Worm (Caenorhabditis elegans): ENCODE measurements around the gene B0001.5.
A peak's percentile ranks its signal among the peaks of the same experiment; 100 is the strongest.

B0001.5 gene

DNA sequence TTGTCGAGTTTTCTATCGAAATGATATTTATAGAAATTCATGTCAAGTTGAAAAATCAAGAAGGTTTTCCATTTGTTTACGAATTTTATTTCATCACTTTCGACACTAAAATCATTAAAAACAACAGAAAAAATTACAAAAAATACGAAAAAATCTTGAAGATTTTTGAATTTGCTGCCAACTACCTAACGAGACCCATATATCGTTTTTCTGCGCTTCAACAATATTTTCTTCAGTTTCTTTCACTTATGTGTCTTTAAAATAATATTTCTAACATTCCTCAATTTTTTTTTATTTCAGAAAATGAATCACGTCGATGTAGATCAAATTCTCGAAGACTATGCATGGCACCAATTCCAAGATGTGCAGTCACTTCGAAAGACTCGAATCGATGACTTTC lies 13.9 kb downstream of the B0001.5 start, which contains the start of gene lin-24:
Gene lin-24 (plus strand): TSS at position 301 of the 400 bp plus-strand sequence.
- no peak for TF ChIP-seq mxl-3 (GFP tag; optimal IDR thresholded peaks at IDR 0.05)
- no peak for TF ChIP-seq sdz-12 (GFP tag; optimal IDR thresholded peaks at IDR 0.05)
- no peak for TF ChIP-seq nhr-28 (tag; optimal IDR thresholded peaks at IDR 0.05)
- TF ChIP-seq madf-5 (GFP tag; IDR thresholded peaks at IDR 0.05), result no peak
- no peak for TF ChIP-seq nhr-10 (tag; optimal IDR thresholded peaks at IDR 0.05)
- no peak for TF ChIP-seq skn-1 (tag; optimal IDR thresholded peaks at IDR 0.05)
- no peak for TF ChIP-seq Y105C5A.15 (GFP tag; IDR thresholded peaks at IDR 0.05)
- no peak for TF ChIP-seq Y5F2A.4 (GFP tag; optimal IDR thresholded peaks at IDR 0.05)
- no peak for TF ChIP-seq mdl-1 (tag; optimal IDR thresholded peaks at IDR 0.05)
- no peak for TF ChIP-seq egl-43 (GFP tag; IDR thresholded peaks at IDR 0.05)
- no peak for TF ChIP-seq T20F7.1 (GFP tag; optimal IDR thresholded peaks at IDR 0.05)
- no peak for TF ChIP-seq ceh-20 (GFP tag; IDR thresholded peaks at IDR 0.05)

DNA sequence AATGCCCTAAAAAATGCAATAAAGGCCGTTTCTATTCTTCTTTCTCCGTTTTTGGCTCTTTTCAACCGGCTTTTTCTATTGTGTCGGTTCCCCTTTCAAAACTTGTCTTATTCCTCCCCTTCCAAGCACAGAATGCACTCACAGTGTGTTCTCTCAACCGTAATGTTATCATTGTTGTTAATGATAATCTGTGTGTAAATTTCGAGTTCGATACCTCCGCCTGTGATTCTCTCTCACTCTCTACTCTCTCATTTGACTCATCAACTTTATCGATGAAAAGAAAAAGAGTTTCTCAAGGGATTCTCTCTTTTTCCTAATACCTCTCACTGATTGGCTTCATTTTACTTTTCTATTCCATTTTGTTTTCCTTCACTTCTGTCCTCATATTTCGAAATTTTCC lies 14.4 kb downstream of the B0001.5 start:
- peak; percentile 30; the same call in 1 of the 2 replicates for TF ChIP-seq dmd-6 (GFP tag; IDR thresholded peaks at IDR 0.05)
- peak; percentile 27 for TF ChIP-seq dve-1 (tag; optimal IDR thresholded peaks at IDR 0.05; ENCODE audit: insufficient read depth)
- TF ChIP-seq lsy-2 (tag; optimal IDR thresholded peaks at IDR 0.05), result peak in 1 of 2 experiments; percentile 12
- no peak for TF ChIP-seq gei-8 (GFP tag; optimal IDR thresholded peaks at IDR 0.05)
- peak; percentile 15 for TF ChIP-seq nhr-28 (tag; optimal IDR thresholded peaks at IDR 0.05)
- no peak for TF ChIP-seq daf-16 (GFP tag; optimal IDR thresholded peaks at IDR 0.05)
- peak; percentile 29 for TF ChIP-seq daf-16 (tag; optimal IDR thresholded peaks at IDR 0.05)
- peak; percentile 86 for TF ChIP-seq pqm-1 (tag; optimal IDR thresholded peaks at IDR 0.05)
- no peak for TF ChIP-seq nhr-76 (tag; optimal IDR thresholded peaks at IDR 0.05)
- TF ChIP-seq mes-2 (tag; optimal IDR thresholded peaks at IDR 0.05; ENCODE audit: poor library complexity, severe bottlenecking), result peak; percentile 38
- TF ChIP-seq mep-1 (tag; optimal IDR thresholded peaks at IDR 0.05), result no peak
- TF ChIP-seq T26A8.4 (GFP tag; IDR thresholded peaks at IDR 0.05), result 0 out of 2 replicates have a peak, but pooled peaks have one; percentile 14

DNA sequence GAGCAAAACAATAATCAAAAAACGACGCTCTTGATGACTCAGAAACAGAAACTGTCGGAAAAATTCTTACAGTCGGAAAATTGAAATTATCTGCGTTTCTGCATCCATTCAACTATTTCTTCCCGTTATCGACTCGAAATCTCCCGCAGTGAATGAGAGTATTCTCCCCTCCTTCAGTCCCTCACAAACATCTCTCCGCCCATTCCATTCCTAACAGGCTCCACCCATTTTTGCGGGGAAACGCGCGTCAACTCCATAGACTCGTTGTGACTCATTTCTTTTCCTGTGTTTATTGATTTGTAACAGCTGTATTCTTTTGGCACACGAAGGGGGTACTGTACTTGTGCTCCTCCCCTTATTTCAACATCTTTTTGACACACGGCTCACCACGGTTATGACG lies 15.3 kb downstream of the B0001.5 start:
- TF ChIP-seq snpc-1.2 (GFP tag; IDR thresholded peaks at IDR 0.05) (no peak), daf-12 (tag; optimal IDR thresholded peaks at IDR 0.05) (no peak), lin-29 (GFP tag; IDR thresholded peaks at IDR 0.05) (no peak), aly-2 (tag; optimal IDR thresholded peaks at IDR 0.05) (no peak), pha-4 (GFP tag; IDR thresholded peaks at IDR 0.05) (no peak), pha-4 (tag; optimal IDR thresholded peaks at IDR 0.05) (peak; percentile 12), ceh-44 (GFP tag; IDR thresholded peaks at IDR 0.05) (no peak), mes-2 (tag; optimal IDR thresholded peaks at IDR 0.05; ENCODE audit: poor library complexity, severe bottlenecking) (no peak), mxl-2 (GFP tag; conservative IDR thresholded peaks at IDR 0.05) (no peak), zip-11 (GFP tag; IDR thresholded peaks at IDR 0.05) (no peak), pqm-1 (tag; optimal IDR thresholded peaks at IDR 0.05) (no peak), lin-38 (GFP tag; IDR thresholded peaks at IDR 0.05) (no peak), fkh-10 (GFP tag; optimal IDR thresholded peaks at IDR 0.05) (no peak), Y48G9A.11 (GFP tag; IDR thresholded peaks at IDR 0.05) (no peak), egl-43 (GFP tag; IDR thresholded peaks at IDR 0.05) (no peak), ceh-28 (tag; optimal IDR thresholded peaks at IDR 0.05) (no peak), F10B5.3 (tag; optimal IDR thresholded peaks at IDR 0.05) (no peak), mep-1 (tag; optimal IDR thresholded peaks at IDR 0.05) (no peak), hmg-1.1 (GFP tag; IDR thresholded peaks at IDR 0.05) (0 out of 2 replicates have a peak, but pooled peaks have one; percentile 12), lin-39 (tag; optimal IDR thresholded peaks at IDR 0.05) (no peak), spr-3 (GFP tag; optimal IDR thresholded peaks at IDR 0.05) (no peak), hif-1 (tag; optimal IDR thresholded peaks at IDR 0.05) (no peak), madf-9 (GFP tag; conservative IDR thresholded peaks at IDR 0.05) (no peak), nhr-77 (tag; optimal IDR thresholded peaks at IDR 0.05) (no peak), hlh-11 (tag; optimal IDR thresholded peaks at IDR 0.05) (peak; percentile 12), cey-2 (tag; optimal IDR thresholded peaks at IDR 0.05; ENCODE audit: borderline replicate concordance, insufficient read depth) (no peak), unc-62 (GFP tag; optimal IDR thresholded peaks at IDR 0.05 in 1 of 2) (no peak), unc-62 (tag; optimal IDR thresholded peaks at IDR 0.05) (no peak), nhr-102 (tag; optimal IDR thresholded peaks at IDR 0.05) (no peak), vab-7 (GFP tag; IDR thresholded peaks at IDR 0.05) (no peak)
